Fruit fly (Drosophila melanogaster): ENCODE results near the gene lush.

lush gene

dm6 chr3L:19590422-19590821 is 15.5 kb downstream of the lush start, which contains the start of gene CG14100 (continued):
- TF ChIP-seq ase (GFP tag; IDR thresholded peaks at IDR 0.05): peak; percentile 100
- peak; percentile 97 for TF ChIP-seq trem (tag; optimal IDR thresholded peaks at IDR 0.05)
- TF ChIP-seq unc-4 (GFP tag; IDR thresholded peaks at IDR 0.05; ENCODE audit: partially characterized antibody): 0 out of 2 replicates have a peak, but pooled peaks have one; percentile 16
- TF ChIP-seq Bteb2 (GFP tag; optimal IDR thresholded peaks at IDR 0.05): peak; percentile 100
- TF ChIP-seq vnd (GFP tag; IDR thresholded peaks at IDR 0.05; ENCODE audit: partially characterized antibody): peak; percentile 8; the same call in 1 of the 3 replicates
- TF ChIP-seq CG32772 (GFP tag; IDR thresholded peaks at IDR 0.05): peak; percentile 100
- TF ChIP-seq CG33213 (GFP tag; optimal IDR thresholded peaks at IDR 0.05): peak; percentile 100
- TF ChIP-seq CG15696 (tag; optimal IDR thresholded peaks at IDR 0.05): peak; percentile 100
- TF ChIP-seq CG11456 (GFP tag; IDR thresholded peaks at IDR 0.05): peak; percentile 100
- peak; percentile 100 for TF ChIP-seq CG2199 (GFP tag; IDR thresholded peaks at IDR 0.05)
- TF ChIP-seq CG11085 (GFP tag; IDR thresholded peaks at IDR 0.05): peak; percentile 100
- TF ChIP-seq ab (GFP tag; optimal IDR thresholded peaks at IDR 0.05): peak; percentile 100
- peak; percentile 100 for TF ChIP-seq CG16779 (GFP tag; IDR thresholded peaks at IDR 0.05)
- peak; percentile 100 for TF ChIP-seq ken (GFP tag; IDR thresholded peaks at IDR 0.05)
- peak; percentile 100 for TF ChIP-seq Chrac-16 (GFP tag; optimal IDR thresholded peaks at IDR 0.05)
- TF ChIP-seq CG6813 (GFP tag; optimal IDR thresholded peaks at IDR 0.05): peak; percentile 100
- peak; percentile 99 for TF ChIP-seq CG7745 (tag; optimal IDR thresholded peaks at IDR 0.05)
- peak; percentile 95 for TF ChIP-seq bigmax (GFP tag; optimal IDR thresholded peaks at IDR 0.05)
- peak; percentile 100 for TF ChIP-seq CG7271 (tag; optimal IDR thresholded peaks at IDR 0.05)
- TF ChIP-seq CG4730 (GFP tag; IDR thresholded peaks at IDR 0.05): peak; percentile 100
- peak; percentile 100 for TF ChIP-seq emc (GFP tag; optimal IDR thresholded peaks at IDR 0.05)
- peak; percentile 100 for TF ChIP-seq gsb (GFP tag; IDR thresholded peaks at IDR 0.05)
- peak; percentile 100 for TF ChIP-seq fu2 (GFP tag; optimal IDR thresholded peaks at IDR 0.05)
- peak; percentile 100 for TF ChIP-seq tin (GFP tag; optimal IDR thresholded peaks at IDR 0.05)
- peak; percentile 100 for TF ChIP-seq Lhr (GFP tag; optimal IDR thresholded peaks at IDR 0.05)
- peak; percentile 100 for TF ChIP-seq CG10209 (GFP tag; optimal IDR thresholded peaks at IDR 0.05)
- TF ChIP-seq Hr39 (optimal IDR thresholded peaks at IDR 0.05): no peak
- peak; percentile 100 for TF ChIP-seq Taf1 (GFP tag; IDR thresholded peaks at IDR 0.05)
- peak; percentile 100 for TF ChIP-seq CG8944 (GFP tag; optimal IDR thresholded peaks at IDR 0.05)
- peak; percentile 100 for TF ChIP-seq CG2202 (tag; optimal IDR thresholded peaks at IDR 0.05)
- TF ChIP-seq Nf-YB (GFP tag; optimal IDR thresholded peaks at IDR 0.05): peak; percentile 94
- peak; percentile 100 for TF ChIP-seq Blimp-1 (GFP tag; optimal IDR thresholded peaks at IDR 0.05)
- TF ChIP-seq NC2β (GFP tag; optimal IDR thresholded peaks at IDR 0.05): peak; percentile 100
- TF ChIP-seq CG10366 (GFP tag; IDR thresholded peaks at IDR 0.05): peak; percentile 100
- peak; percentile 100 for TF ChIP-seq sima (GFP tag; optimal IDR thresholded peaks at IDR 0.05)
- TF ChIP-seq Vsx1 (GFP tag; optimal IDR thresholded peaks at IDR 0.05): peak; percentile 99
- TF ChIP-seq shn (GFP tag; optimal IDR thresholded peaks at IDR 0.05): peak; percentile 100
- peak; percentile 100 for TF ChIP-seq Xrp1 (GFP tag; IDR thresholded peaks at IDR 0.05)
- TF ChIP-seq Sin3A (optimal IDR thresholded peaks at IDR 0.05): peak; percentile 11
- peak; percentile 87 for TF ChIP-seq Dip2 (GFP tag; IDR thresholded peaks at IDR 0.05)
- TF ChIP-seq Side (GFP tag; optimal IDR thresholded peaks at IDR 0.05): peak; percentile 100
- peak; percentile 100 for TF ChIP-seq Ets65A (GFP tag)
- TF ChIP-seq dm (GFP tag; optimal IDR thresholded peaks at IDR 0.05): peak; percentile 100
- TF ChIP-seq CG2889 (GFP tag; IDR thresholded peaks at IDR 0.05): peak; percentile 100
- TF ChIP-seq Adf1 (GFP tag; IDR thresholded peaks at IDR 0.05): peak; percentile 97
- peak; percentile 100 for TF ChIP-seq schlank (tag; optimal IDR thresholded peaks at IDR 0.05)
- TF ChIP-seq nmo (GFP tag; optimal IDR thresholded peaks at IDR 0.05): peak; percentile 100
- TF ChIP-seq CG9215 (GFP tag; IDR thresholded peaks at IDR 0.05): peak; percentile 100
- TF ChIP-seq Ssrp (tag; optimal IDR thresholded peaks at IDR 0.05): peak; percentile 100
- peak; percentile 100 for TF ChIP-seq CG11093 (GFP tag; IDR thresholded peaks at IDR 0.05)
- TF ChIP-seq CG10321 (GFP tag; IDR thresholded peaks at IDR 0.05): peak; percentile 94
- TF ChIP-seq CG17802 (tag; optimal IDR thresholded peaks at IDR 0.05): peak; percentile 97
